Worm (Caenorhabditis elegans) whole organism, midembryonic: Measurements from ENCODE around the gene T21E8.5.

Source experiments
- cog-1 ChIP-seq: sonication (generic microtip); optimal IDR thresholded peaks from 2 replicates; lab custom pipeline; 2016; ENCODE audit warnings: missing genetic modification characterization, missing compliant biosample characterization
- flt-1 ChIP-seq: fragments of 200-800 bp; sonication (Bioruptor generic); IDR thresholded peaks from 2 replicates; pipeline ENCODE4 v1.3.6; 2022; ENCODE audit warnings: missing genetic modification characterization, missing compliant biosample characterization
- med-1 ChIP-seq: sonication (generic microtip); optimal IDR thresholded peaks from 2 replicates; lab custom pipeline; 2017; ENCODE audit warnings: missing genetic modification characterization, mild to moderate bottlenecking, missing compliant biosample characterization, antibody characterized with exemption, missing genetic modification reagents; ENCODE audit not compliant: insufficient read depth
- ref-1 ChIP-seq: fragments of 200-800 bp; sonication (Bioruptor generic); conservative IDR thresholded peaks from 2 replicates; pipeline ENCODE4 v1.3.6; 2022; ENCODE audit warnings: missing genetic modification reagents, missing genetic modification characterization, missing compliant biosample characterization
- tab-1 ChIP-seq: fragments of 200-800 bp; sonication (Bioruptor generic); IDR thresholded peaks from 2 replicates; pipeline ENCODE4 v1.3.6; 2022; ENCODE audit warnings: missing genetic modification characterization, missing compliant biosample characterization
- ztf-23 ChIP-seq: fragments of 200-800 bp; sonication (Bioruptor generic); IDR thresholded peaks from 2 replicates; pipeline ENCODE4 v1.3.6; 2022; ENCODE audit warnings: missing genetic modification reagents, missing genetic modification characterization, missing compliant biosample characterization
- ztf-29 ChIP-seq: fragments of 200-800 bp; sonication (Bioruptor generic); IDR thresholded peaks from 2 replicates; pipeline ENCODE4 v1.3.6; 2022; ENCODE audit warnings: missing genetic modification reagents, missing genetic modification characterization, missing compliant biosample characterization

DNA sequence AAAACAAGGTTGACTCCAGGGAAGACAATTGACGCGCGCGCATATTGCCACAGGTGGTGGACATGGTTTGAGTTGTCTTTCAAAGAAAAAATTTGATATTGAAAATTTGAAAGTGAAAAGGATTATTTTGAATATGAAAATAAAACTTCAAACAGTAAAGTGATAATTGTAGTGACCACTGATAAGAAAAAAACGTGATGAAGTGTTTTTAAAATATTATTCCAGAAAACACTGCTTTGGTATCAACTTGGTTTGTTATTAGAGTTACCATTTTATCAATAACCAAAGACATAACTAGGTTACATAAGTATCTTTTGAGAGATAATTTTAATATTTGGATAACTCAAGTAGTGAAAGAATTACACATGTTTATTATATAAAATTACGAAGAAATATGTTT, 30.2 kb downstream of the T21E8.5 start:
- TF ChIP-seq med-1: no peak
- no peak for TF ChIP-seq ztf-23
- TF ChIP-seq ztf-29: no peak
- TF ChIP-seq tab-1 (GFP tag; lab: Robert Waterston, UW): no peak
- TF ChIP-seq cog-1 (tag; lab: Kevin White, UChicago): no peak
- no peak for TF ChIP-seq flt-1
- TF ChIP-seq ref-1: no peak
